Worm (Caenorhabditis elegans) whole organism, L1 larva: ENCODE results near the gene rpb-11.
"Not testable (repeated sequence)": the region's sequence is repeated elsewhere in the genome, so short reads cannot be mapped to it uniquely, and the experiment has no call there.

Experiments
- C16A3.4 ChIP-seq: fragments of 150-350 bp; optimal IDR thresholded peaks from 2 replicates; lab custom pipeline; 2014; ENCODE audit warnings: missing biosample characterization, missing genetic modification characterization
- F16B12.6 ChIP-seq: fragments of 150-350 bp; optimal IDR thresholded peaks from 2 replicates; lab custom pipeline; 2014; ENCODE audit warnings: missing biosample characterization, missing genetic modification characterization
- aly-2 ChIP-seq: fragments of 150-350 bp; optimal IDR thresholded peaks from 2 replicates; lab custom pipeline; 2014; ENCODE audit warnings: missing biosample characterization, missing genetic modification characterization
- ces-1 ChIP-seq: fragments of 150-350 bp; optimal IDR thresholded peaks from 2 replicates; lab custom pipeline; 2014; ENCODE audit warnings: missing biosample characterization, missing genetic modification reagents, missing genetic modification characterization
- egl-27 ChIP-seq, 2 experiments: fragments of 150-350 bp in 1 of 2; sonication (generic microtip); optimal IDR thresholded peaks; 3 replicates each; lab custom pipeline; 2017 to 2018; ENCODE audit warnings: missing biosample characterization in 2 of 2, missing genetic modification characterization in 2 of 2, missing genetic modification reagents in 2 of 2
- nhr-12 ChIP-seq: sonication (generic microtip); optimal IDR thresholded peaks from 2 replicates; lab custom pipeline; 2017; ENCODE audit warnings: missing biosample characterization, missing genetic modification characterization
- nhr-20 ChIP-seq: sonication (generic microtip); optimal IDR thresholded peaks from 2 replicates; lab custom pipeline; 2016; ENCODE audit warnings: mild to moderate bottlenecking, missing genetic modification characterization, missing compliant biosample characterization
- nhr-28 ChIP-seq: fragments of 150-350 bp; optimal IDR thresholded peaks from 2 replicates; lab custom pipeline; 2014; ENCODE audit warnings: missing biosample characterization, missing genetic modification characterization
- unc-62 ChIP-seq: fragments of 150-350 bp; optimal IDR thresholded peaks from 2 replicates; lab custom pipeline; 2014; ENCODE audit warnings: missing biosample characterization, missing genetic modification reagents, missing genetic modification characterization
- unc-86 ChIP-seq: sonication (generic microtip); optimal IDR thresholded peaks from 2 replicates; lab custom pipeline; 2016; ENCODE audit warnings: missing genetic modification characterization, missing compliant biosample characterization
- zip-4 ChIP-seq: fragments of 200-800 bp; sonication (Bioruptor generic); optimal IDR thresholded peaks from 2 replicates; lab custom pipeline; 2018; ENCODE audit warnings: mild to moderate bottlenecking, missing genetic modification characterization, moderate library complexity, missing compliant biosample characterization
- ztf-11 ChIP-seq, 2 experiments: sonication (generic microtip); optimal IDR thresholded peaks; 2 replicates each; lab custom pipeline; 2016 to 2017; ENCODE audit warnings: missing genetic modification characterization in 2 of 2, missing biosample characterization in 1 of 2, missing compliant biosample characterization in 1 of 2

ce11 chrII:14019625-14020024, 40.3 kb upstream of the rpb-11 start:
- not testable (repeated sequence) for TF ChIP-seq nhr-20 (tag; lab: Kevin White, UChicago); nhr-12 (tag; lab: Kevin White, UChicago); zip-4 (GFP tag; lab: Kevin White, UChicago); unc-86 (tag; lab: Kevin White, UChicago); nhr-28; ces-1; egl-27 (tag; optimal IDR thresholded peaks at IDR 0.05; lab: Kevin White, UChicago); F16B12.6 (tag; lab: Kevin White, UChicago); C16A3.4; aly-2; unc-62 (GFP tag; lab: Kevin White, UChicago); ztf-11 (tag; optimal IDR thresholded peaks at IDR 0.05; lab: Kevin White, UChicago)
